Fruit fly (Drosophila melanogaster) whole organism, wandering third instar larva: ENCODE results near the gene CG12099.

ENCODE experiments used
- Abd-B ChIP-seq: fragments of >200 bp; optimal IDR thresholded peaks from 2 replicates; lab custom pipeline; 2017; ENCODE audit warnings: missing biosample characterization, missing genetic modification characterization
- CG32264 ChIP-seq: fragments of 200-800 bp; sonication (Bioruptor generic); optimal IDR thresholded peaks from 2 replicates; lab custom pipeline; 2016; ENCODE audit warnings: missing biosample characterization, missing genetic modification characterization
- CG9705 ChIP-seq: fragments of 200-800 bp; sonication (Bioruptor generic); optimal IDR thresholded peaks from 2 replicates; lab custom pipeline; 2018; ENCODE audit warnings: missing biosample characterization, mild to moderate bottlenecking, missing genetic modification characterization
- CrebA ChIP-seq: fragments of 200-800 bp; sonication (Bioruptor generic); optimal IDR thresholded peaks from 2 replicates; lab custom pipeline; 2016; ENCODE audit warnings: missing biosample characterization, mild to moderate bottlenecking, missing genetic modification characterization, borderline replicate concordance
- Dfd ChIP-seq: fragments of >200 bp; optimal IDR thresholded peaks from 2 replicates; lab custom pipeline; 2017; ENCODE audit warnings: missing biosample characterization, missing genetic modification characterization
- Dif ChIP-seq: fragments of 200-275, 200-300 bp; sonication (Bioruptor generic); optimal IDR thresholded peaks from 2 replicates; lab custom pipeline; 2018; ENCODE audit warnings: missing biosample characterization, missing genetic modification characterization; ENCODE audit not compliant: partially characterized antibody
- GATAd ChIP-seq: sonication (Bioruptor generic); optimal IDR thresholded peaks from 2 replicates; lab custom pipeline; 2016; ENCODE audit warnings: missing biosample characterization, missing genetic modification characterization
- HLH106 ChIP-seq: fragments of 200-800 bp; optimal IDR thresholded peaks from 3 replicates; lab custom pipeline; 2019; ENCODE audit warnings: missing biosample characterization, mild to moderate bottlenecking, missing genetic modification characterization, moderate library complexity
- Hnf4 ChIP-seq: fragments of 200-800 bp; sonication (Bioruptor generic); optimal IDR thresholded peaks from 2 replicates; lab custom pipeline; 2016; ENCODE audit warnings: missing biosample characterization, mild to moderate bottlenecking, missing genetic modification characterization
- Hr78 ChIP-seq: fragments of >200 bp; optimal IDR thresholded peaks from 2 replicates; lab custom pipeline; 2017; ENCODE audit warnings: missing biosample characterization, missing genetic modification characterization
- Hr83 ChIP-seq: fragments of 200-300 bp; sonication (Bioruptor generic); optimal IDR thresholded peaks from 2 replicates; lab custom pipeline; 2016; ENCODE audit warnings: missing biosample characterization, mild to moderate bottlenecking, missing genetic modification characterization, moderate library complexity; ENCODE audit not compliant: poor library complexity, severe bottlenecking
- Jra ChIP-seq: sonication (Bioruptor generic); optimal IDR thresholded peaks from 2 replicates; lab custom pipeline; 2016; ENCODE audit warnings: missing biosample characterization, missing genetic modification characterization
- Mio ChIP-seq: sonication (Bioruptor generic); optimal IDR thresholded peaks from 2 replicates; lab custom pipeline; 2016; ENCODE audit warnings: missing biosample characterization, missing genetic modification characterization
- Myc ChIP-seq: fragments of >200 bp; optimal IDR thresholded peaks from 2 replicates; lab custom pipeline; 2017
- N ChIP-seq: fragments of >200 bp; optimal IDR thresholded peaks from 2 replicates; lab custom pipeline; 2018; ENCODE audit warnings: missing biosample characterization, missing external identifiers, missing genetic modification characterization
- OdsH ChIP-seq: fragments of 200-800 bp; sonication (Bioruptor generic); optimal IDR thresholded peaks from 2 replicates; lab custom pipeline; 2016; ENCODE audit warnings: missing biosample characterization, mild to moderate bottlenecking, missing genetic modification characterization
- Rel ChIP-seq, 2 experiments: fragments of 200-800 bp; sonication (Bioruptor generic) in 1 of 2; optimal IDR thresholded peaks; 2 replicates in 1 of 2; 3 replicates in 1 of 2; lab custom pipeline; 2016 to 2019; ENCODE audit warnings: mild to moderate bottlenecking in 2 of 2, missing biosample characterization in 2 of 2, missing genetic modification characterization in 2 of 2, moderate library complexity in 1 of 2
- Sp1 ChIP-seq: fragments of 200-800 bp; sonication (Bioruptor generic); optimal IDR thresholded peaks from 3 replicates; lab custom pipeline; 2019; ENCODE audit warnings: missing biosample characterization, mild to moderate bottlenecking, missing genetic modification characterization, moderate library complexity
- Vsx2 ChIP-seq: fragments of 200-300, 225-300 bp; sonication (Bioruptor generic); optimal IDR thresholded peaks from 2 replicates; lab custom pipeline; 2018; ENCODE audit warnings: missing biosample characterization, missing genetic modification characterization; ENCODE audit not compliant: partially characterized antibody
- br ChIP-seq: fragments of 200-800 bp; sonication (Bioruptor generic); optimal IDR thresholded peaks from 2 replicates; lab custom pipeline; 2016; ENCODE audit warnings: missing biosample characterization, missing genetic modification characterization
- brk ChIP-seq: fragments of 200-800 bp; sonication (Bioruptor generic); optimal IDR thresholded peaks from 2 replicates; lab custom pipeline; 2016; ENCODE audit warnings: missing biosample characterization, mild to moderate bottlenecking, missing genetic modification characterization
- dl ChIP-seq, 2 experiments: fragments of 175-275, 200-275 bp in 1 of 2; fragments of 200-275 bp in 1 of 2; sonication (Bioruptor generic); optimal IDR thresholded peaks; lab custom pipeline; 2018; ENCODE audit warnings: mild to moderate bottlenecking in 2 of 2, missing biosample characterization in 2 of 2, missing genetic modification characterization in 2 of 2, moderate library complexity in 2 of 2; ENCODE audit not compliant: partially characterized antibody in 2 of 2, insufficient read depth in 1 of 2
- dmrt93B ChIP-seq: fragments of 200-800 bp; sonication (Bioruptor generic); optimal IDR thresholded peaks from 2 replicates; lab custom pipeline; 2018; ENCODE audit warnings: missing biosample characterization, mild to moderate bottlenecking, missing genetic modification characterization
- dsf ChIP-seq: sonication (Bioruptor generic); optimal IDR thresholded peaks from 2 replicates; lab custom pipeline; 2016; ENCODE audit warnings: missing biosample characterization, missing genetic modification characterization, borderline replicate concordance
- ey ChIP-seq: fragments of 200-800 bp; sonication (Bioruptor generic); optimal IDR thresholded peaks from 2 replicates; lab custom pipeline; 2016; ENCODE audit warnings: missing biosample characterization, missing genetic modification characterization
- foxo ChIP-seq, 2 experiments: fragments of 200-800 bp; sonication (Bioruptor generic); optimal IDR thresholded peaks; 2 replicates in 1 of 2; 3 replicates in 1 of 2; lab custom pipeline; 2016 to 2017; ENCODE audit warnings: missing biosample characterization in 2 of 2, missing genetic modification characterization in 2 of 2
- fru ChIP-seq: fragments of 200-800 bp; sonication (Bioruptor generic); optimal IDR thresholded peaks from 3 replicates; lab custom pipeline; 2016; ENCODE audit warnings: missing biosample characterization, mild to moderate bottlenecking, missing genetic modification characterization
- h ChIP-seq: fragments of 200-800 bp; sonication (Bioruptor generic); optimal IDR thresholded peaks from 3 replicates; lab custom pipeline; 2016; ENCODE audit warnings: missing biosample characterization, mild to moderate bottlenecking, missing genetic modification characterization
- jim ChIP-seq: fragments of 175-275, 200-325 bp; sonication (Bioruptor generic); optimal IDR thresholded peaks from 2 replicates; lab custom pipeline; 2016; ENCODE audit warnings: missing biosample characterization, mild to moderate bottlenecking, missing genetic modification characterization
- lola ChIP-seq: fragments of >200 bp; optimal IDR thresholded peaks from 2 replicates; lab custom pipeline; 2017; ENCODE audit warnings: missing biosample characterization, missing genetic modification characterization
- pan ChIP-seq: fragments of >200 bp; optimal IDR thresholded peaks from 2 replicates; lab custom pipeline; 2017
- psq ChIP-seq: fragments of 200-800 bp; sonication (Bioruptor generic); optimal IDR thresholded peaks from 3 replicates; lab custom pipeline; 2017; ENCODE audit warnings: missing biosample characterization, mild to moderate bottlenecking, missing genetic modification characterization, moderate library complexity
- rgr ChIP-seq: fragments of 200-800 bp; sonication (Bioruptor generic); optimal IDR thresholded peaks from 3 replicates; lab custom pipeline; 2016; ENCODE audit warnings: missing biosample characterization, mild to moderate bottlenecking, missing genetic modification characterization
- sage ChIP-seq: fragments of 200-800 bp; sonication (Bioruptor generic); optimal IDR thresholded peaks from 2 replicates; lab custom pipeline; 2016; ENCODE audit warnings: missing biosample characterization, mild to moderate bottlenecking, missing genetic modification characterization
- sv ChIP-seq: fragments of 200-800 bp; sonication (Bioruptor generic); optimal IDR thresholded peaks from 3 replicates; lab custom pipeline; 2016; ENCODE audit warnings: missing biosample characterization, missing genetic modification characterization
- tai ChIP-seq: sonication (Bioruptor generic); optimal IDR thresholded peaks from 2 replicates; lab custom pipeline; 2016; ENCODE audit warnings: missing biosample characterization, missing genetic modification characterization
- usp ChIP-seq: fragments of >200 bp; optimal IDR thresholded peaks from 2 replicates; lab custom pipeline; 2017; ENCODE audit warnings: missing biosample characterization, missing genetic modification characterization
- woc ChIP-seq: sonication (Bioruptor generic); optimal IDR thresholded peaks from 2 replicates; lab custom pipeline; 2016; ENCODE audit warnings: missing biosample characterization, mild to moderate bottlenecking, missing genetic modification characterization

CG12099 gene

dm6 chr3L:1586266-1587054 is 28.2 kb upstream of the CG12099 start:
- TF ChIP-seq Abd-B (GFP tag; lab: Kevin White, UChicago) (no peak), Hr78 (GFP tag; lab: Kevin White, UChicago) (no peak), Dif (GFP tag; lab: Kevin White, UChicago) (peak; percentile 99), lola (GFP tag; lab: Kevin White, UChicago) (no peak), pan (lab: Kevin White, UChicago) (no peak), OdsH (GFP tag; lab: Kevin White, UChicago) (no peak), sv (GFP tag; lab: Kevin White, UChicago) (no peak), Dfd (no peak), br (GFP tag; lab: Kevin White, UChicago) (peak; percentile 49), jim (GFP tag; lab: Kevin White, UChicago) (no peak), foxo (GFP tag; optimal IDR thresholded peaks at IDR 0.05; lab: Kevin White, UChicago) (peak in 1 of 2 experiments; percentile 48), Mio (GFP tag; lab: Kevin White, UChicago) (no peak), Myc (lab: Kevin White, UChicago) (no peak), rgr (GFP tag; lab: Kevin White, UChicago) (peak; percentile 44), tai (GFP tag; lab: Kevin White, UChicago) (no peak), N (GFP tag; lab: Kevin White, UChicago) (no peak), brk (GFP tag; lab: Kevin White, UChicago) (peak; percentile 42), CG32264 (GFP tag; lab: Kevin White, UChicago) (peak; percentile 45), sage (GFP tag; lab: Kevin White, UChicago) (peak; percentile 74), woc (GFP tag; lab: Kevin White, UChicago) (no peak), Vsx2 (GFP tag; lab: Kevin White, UChicago) (peak; percentile 95), GATAd (GFP tag; lab: Kevin White, UChicago) (no peak), dsf (GFP tag; lab: Kevin White, UChicago) (no peak), Jra (GFP tag; lab: Kevin White, UChicago) (peak; percentile 76), dmrt93B (GFP tag; lab: Kevin White, UChicago) (no peak), HLH106 (tag; lab: Kevin White, UChicago) (no peak), h (GFP tag; lab: Kevin White, UChicago) (peak; percentile 90), usp (GFP tag; lab: Kevin White, UChicago) (no peak), Rel (GFP tag; optimal IDR thresholded peaks at IDR 0.05; lab: Kevin White, UChicago) (peak; percentile 64), Rel (tag; optimal IDR thresholded peaks at IDR 0.05; lab: Kevin White, UChicago) (peak; percentile 10), Sp1 (GFP tag; lab: Kevin White, UChicago) (peak; percentile 37), ey (GFP tag; lab: Kevin White, UChicago) (no peak), dl (GFP tag; optimal IDR thresholded peaks at IDR 0.05; lab: Kevin White, UChicago; ENCODE audit: insufficient read depth in 1 of 2, partially characterized antibody in 2 of 2) (peak; percentile 96 to 98), Hr83 (peak; percentile 82), fru (GFP tag; lab: Kevin White, UChicago) (peak; percentile 48), CrebA (peak; percentile 86), CG9705 (GFP tag; lab: Kevin White, UChicago) (no peak), Hnf4 (GFP tag; lab: Kevin White, UChicago) (peak; percentile 35), psq (peak; percentile 41)

dm6 chr3L:1584781-1585180 is 26.5 kb upstream of the CG12099 start:
- TF ChIP-seq foxo (GFP tag; optimal IDR thresholded peaks at IDR 0.05; lab: Kevin White, UChicago), result peak in 1 of 2 experiments; percentile 39
- peak; percentile 46 for TF ChIP-seq br (GFP tag; lab: Kevin White, UChicago)
- no peak for TF ChIP-seq Mio (GFP tag; lab: Kevin White, UChicago)
- no peak for TF ChIP-seq Abd-B (GFP tag; lab: Kevin White, UChicago)
- TF ChIP-seq dl (GFP tag; optimal IDR thresholded peaks at IDR 0.05; lab: Kevin White, UChicago; ENCODE audit: insufficient read depth in 1 of 2, partially characterized antibody in 2 of 2), result no peak
- no peak for TF ChIP-seq N (GFP tag; lab: Kevin White, UChicago)
- TF ChIP-seq CG9705 (GFP tag; lab: Kevin White, UChicago), result peak; percentile 30
- peak; percentile 60 for TF ChIP-seq sage (GFP tag; lab: Kevin White, UChicago)
- peak; percentile 38 for TF ChIP-seq ey (GFP tag; lab: Kevin White, UChicago)
- TF ChIP-seq fru (GFP tag; lab: Kevin White, UChicago), result no peak
- TF ChIP-seq h (GFP tag; lab: Kevin White, UChicago), result peak; percentile 78
- no peak for TF ChIP-seq Myc (lab: Kevin White, UChicago)
- TF ChIP-seq Hnf4 (GFP tag; lab: Kevin White, UChicago), result no peak
- TF ChIP-seq Dif (GFP tag; lab: Kevin White, UChicago), result no peak
- peak; percentile 71 for TF ChIP-seq CG32264 (GFP tag; lab: Kevin White, UChicago)
- no peak for TF ChIP-seq Vsx2 (GFP tag; lab: Kevin White, UChicago)
- peak; percentile 61 for TF ChIP-seq dmrt93B (GFP tag; lab: Kevin White, UChicago)
- no peak for TF ChIP-seq sv (GFP tag; lab: Kevin White, UChicago)
- TF ChIP-seq psq, result no peak
- TF ChIP-seq Hr83, result no peak
- TF ChIP-seq rgr (GFP tag; lab: Kevin White, UChicago), result no peak
- TF ChIP-seq OdsH (GFP tag; lab: Kevin White, UChicago), result no peak
- TF ChIP-seq lola (GFP tag; lab: Kevin White, UChicago), result no peak
- TF ChIP-seq CrebA, result no peak
- no peak for TF ChIP-seq usp (GFP tag; lab: Kevin White, UChicago)
- TF ChIP-seq woc (GFP tag; lab: Kevin White, UChicago), result peak; percentile 72
- no peak for TF ChIP-seq Dfd
- no peak for TF ChIP-seq dsf (GFP tag; lab: Kevin White, UChicago)
- peak; percentile 0 for TF ChIP-seq Sp1 (GFP tag; lab: Kevin White, UChicago)
- TF ChIP-seq Jra (GFP tag; lab: Kevin White, UChicago), result no peak
- TF ChIP-seq pan (lab: Kevin White, UChicago), result no peak
- no peak for TF ChIP-seq brk (GFP tag; lab: Kevin White, UChicago)
- TF ChIP-seq jim (GFP tag; lab: Kevin White, UChicago), result no peak
- TF ChIP-seq GATAd (GFP tag; lab: Kevin White, UChicago), result no peak
- no peak for TF ChIP-seq tai (GFP tag; lab: Kevin White, UChicago)
- no peak for TF ChIP-seq Rel (GFP tag; optimal IDR thresholded peaks at IDR 0.05; lab: Kevin White, UChicago)
- no peak for TF ChIP-seq Rel (tag; optimal IDR thresholded peaks at IDR 0.05; lab: Kevin White, UChicago)
- TF ChIP-seq HLH106 (tag; lab: Kevin White, UChicago), result peak; percentile 72
- no peak for TF ChIP-seq Hr78 (GFP tag; lab: Kevin White, UChicago)
